Worm (Caenorhabditis elegans) whole organism, L3 larva: ENCODE results near the gene F32D8.4.
A peak's percentile ranks its signal among the peaks of the same experiment; 100 is the strongest.

Experiments used
- R02D3.7 ChIP-seq: fragments of 150-350 bp; optimal IDR thresholded peaks from 2 replicates; lab custom pipeline; 2014; ENCODE audit warnings: missing biosample characterization, missing genetic modification characterization
- ZK546.5 ChIP-seq: sonication (generic microtip); optimal IDR thresholded peaks from 2 replicates; lab custom pipeline; 2017; ENCODE audit warnings: missing biosample characterization, missing genetic modification characterization
- aly-2 ChIP-seq: fragments of 150-350 bp; optimal IDR thresholded peaks from 2 replicates; lab custom pipeline; 2014; ENCODE audit warnings: missing biosample characterization, missing genetic modification characterization
- ama-1 ChIP-seq: fragments of 150-350 bp; optimal IDR thresholded peaks from 2 replicates; lab custom pipeline; 2018
- ceh-16 ChIP-seq: sonication (generic microtip); optimal IDR thresholded peaks from 2 replicates; lab custom pipeline; 2017; ENCODE audit warnings: missing biosample characterization, missing genetic modification characterization
- ceh-82 ChIP-seq: fragments of 150-350 bp; optimal IDR thresholded peaks from 2 replicates; lab custom pipeline; 2014; ENCODE audit warnings: missing biosample characterization, missing genetic modification characterization
- ceh-9 ChIP-seq: sonication (generic microtip); optimal IDR thresholded peaks from 2 replicates; lab custom pipeline; 2018; ENCODE audit warnings: missing biosample characterization, missing genetic modification characterization
- daf-12 ChIP-seq: fragments of 150-350 bp; optimal IDR thresholded peaks from 2 replicates; lab custom pipeline; 2014; ENCODE audit warnings: missing biosample characterization, missing genetic modification reagents, missing genetic modification characterization
- egl-27 ChIP-seq: sonication (generic microtip); optimal IDR thresholded peaks from 4 replicates; lab custom pipeline; 2017; ENCODE audit warnings: missing biosample characterization, missing genetic modification reagents, missing genetic modification characterization
- egl-5 ChIP-seq: fragments of 150-350 bp; optimal IDR thresholded peaks from 2 replicates; lab custom pipeline; 2017; ENCODE audit warnings: missing biosample characterization, missing genetic modification reagents, missing genetic modification characterization, inconsistent platforms
- elt-1 ChIP-seq: fragments of 150-350 bp; optimal IDR thresholded peaks from 2 replicates; lab custom pipeline; 2014; ENCODE audit warnings: missing biosample characterization, missing genetic modification characterization
- elt-2 ChIP-seq: sonication (generic microtip); optimal IDR thresholded peaks from 2 replicates; lab custom pipeline; 2016; ENCODE audit warnings: missing genetic modification reagents, mild to moderate bottlenecking, missing genetic modification characterization, missing compliant biosample characterization
- elt-3 ChIP-seq, 3 experiments: fragments of 150-350 bp in 1 of 3; sonication (generic microtip) in 2 of 3; optimal IDR thresholded peaks; 2 replicates in 2 of 3; 4 replicates in 1 of 3; lab custom pipeline; 2014 to 2017; ENCODE audit warnings: missing biosample characterization in 3 of 3, missing genetic modification characterization in 3 of 3
- eor-1 ChIP-seq, 2 experiments: fragments of 150-350 bp; optimal IDR thresholded peaks; 2 replicates each; lab custom pipeline; 2014 to 2018; ENCODE audit warnings: missing biosample characterization in 2 of 2, missing genetic modification characterization in 2 of 2
- fkh-10 ChIP-seq: sonication (generic microtip); optimal IDR thresholded peaks from 2 replicates; lab custom pipeline; 2017; ENCODE audit warnings: missing biosample characterization, missing genetic modification reagents, missing genetic modification characterization
- fkh-2 ChIP-seq: fragments of 150-350 bp; optimal IDR thresholded peaks from 2 replicates; lab custom pipeline; 2014; ENCODE audit warnings: missing biosample characterization, missing genetic modification reagents, missing genetic modification characterization
- fos-1 ChIP-seq: fragments of 150-350 bp; optimal IDR thresholded peaks from 2 replicates; lab custom pipeline; 2014; ENCODE audit warnings: missing biosample characterization, missing genetic modification characterization
- hmg-11 ChIP-seq: sonication (generic microtip); optimal IDR thresholded peaks from 2 replicates; lab custom pipeline; 2016; ENCODE audit warnings: missing genetic modification characterization, missing compliant biosample characterization
- jun-1 ChIP-seq: fragments of 150-350 bp; optimal IDR thresholded peaks from 2 replicates; lab custom pipeline; 2014; ENCODE audit warnings: missing biosample characterization, missing genetic modification reagents, missing genetic modification characterization
- lin-15B ChIP-seq: fragments of 150-350 bp; optimal IDR thresholded peaks from 2 replicates; lab custom pipeline; 2014; ENCODE audit warnings: missing biosample characterization, missing genetic modification characterization
- lin-39 ChIP-seq: fragments of 150-350 bp; optimal IDR thresholded peaks from 2 replicates; lab custom pipeline; 2018; ENCODE audit warnings: missing biosample characterization, missing genetic modification reagents, missing genetic modification characterization
- lsy-12 ChIP-seq: sonication (generic microtip); optimal IDR thresholded peaks from 2 replicates; lab custom pipeline; 2016; ENCODE audit warnings: mild to moderate bottlenecking, missing genetic modification characterization, missing compliant biosample characterization
- mdl-1 ChIP-seq: fragments of 150-350 bp; optimal IDR thresholded peaks from 2 replicates; lab custom pipeline; 2014; ENCODE audit warnings: missing biosample characterization, missing genetic modification characterization
- mml-1 ChIP-seq: fragments of 150-350 bp; sonication (generic microtip); optimal IDR thresholded peaks from 3 replicates; lab custom pipeline; 2014; ENCODE audit warnings: missing biosample characterization, missing genetic modification characterization
- nfya-1 ChIP-seq: sonication (generic microtip); optimal IDR thresholded peaks from 2 replicates; lab custom pipeline; 2017; ENCODE audit warnings: missing genetic modification characterization, mild to moderate bottlenecking, missing compliant biosample characterization, antibody characterized with exemption, moderate library complexity; ENCODE audit not compliant: insufficient read depth
- nhr-11 ChIP-seq: fragments of 150-350 bp; optimal IDR thresholded peaks from 2 replicates; lab custom pipeline; 2014; ENCODE audit warnings: missing biosample characterization, missing genetic modification characterization
- nhr-12 ChIP-seq: fragments of 150-350 bp; optimal IDR thresholded peaks from 2 replicates; lab custom pipeline; 2014; ENCODE audit warnings: missing biosample characterization, missing genetic modification characterization
- nhr-23 ChIP-seq: fragments of 150-350 bp; optimal IDR thresholded peaks from 2 replicates; lab custom pipeline; 2014; ENCODE audit warnings: missing biosample characterization, missing genetic modification reagents, missing genetic modification characterization
- nhr-237 ChIP-seq: fragments of 150-350 bp; optimal IDR thresholded peaks from 2 replicates; lab custom pipeline; 2014; ENCODE audit warnings: missing biosample characterization, missing genetic modification characterization
- nhr-25 ChIP-seq: sonication (generic microtip); optimal IDR thresholded peaks from 2 replicates; lab custom pipeline; 2017; ENCODE audit warnings: missing biosample characterization, missing genetic modification characterization
- nhr-43 ChIP-seq: sonication (generic microtip); optimal IDR thresholded peaks from 2 replicates; lab custom pipeline; 2016; ENCODE audit warnings: mild to moderate bottlenecking, missing genetic modification characterization, missing compliant biosample characterization; ENCODE audit not compliant: poor library complexity, severe bottlenecking
- nhr-67 ChIP-seq: fragments of 150-350 bp; optimal IDR thresholded peaks from 2 replicates; lab custom pipeline; 2014; ENCODE audit warnings: missing biosample characterization, missing genetic modification characterization
- nhr-76 ChIP-seq: fragments of 150-350 bp; sonication (generic microtip); optimal IDR thresholded peaks from 5 replicates; lab custom pipeline; 2014; ENCODE audit warnings: missing biosample characterization, missing genetic modification characterization
- pha-4 ChIP-seq: fragments of 150-350 bp; optimal IDR thresholded peaks from 2 replicates; lab custom pipeline; 2014; ENCODE audit warnings: missing biosample characterization, missing genetic modification reagents, missing genetic modification characterization
- pqm-1 ChIP-seq: fragments of 150-350 bp; optimal IDR thresholded peaks from 2 replicates; lab custom pipeline; 2017; ENCODE audit warnings: missing biosample characterization, missing genetic modification characterization, inconsistent platforms
- sea-2 ChIP-seq: fragments of 150-350 bp; sonication (generic microtip); optimal IDR thresholded peaks from 4 replicates; lab custom pipeline; 2014; ENCODE audit warnings: missing biosample characterization, missing genetic modification reagents, missing genetic modification characterization
- skn-1 ChIP-seq: fragments of 150-350 bp; optimal IDR thresholded peaks from 2 replicates; lab custom pipeline; 2014; ENCODE audit warnings: missing biosample characterization, missing genetic modification characterization
- snpc-4 ChIP-seq: fragments of 150-350 bp; optimal IDR thresholded peaks from 2 replicates; lab custom pipeline; 2014; ENCODE audit warnings: missing biosample characterization, missing genetic modification characterization
- tbx-2 ChIP-seq: sonication (generic microtip); optimal IDR thresholded peaks from 2 replicates; lab custom pipeline; 2016; ENCODE audit warnings: mild to moderate bottlenecking, missing genetic modification characterization, missing compliant biosample characterization
- unc-39 ChIP-seq: sonication (generic microtip); optimal IDR thresholded peaks from 4 replicates; lab custom pipeline; 2017; ENCODE audit warnings: missing biosample characterization, missing genetic modification characterization
- unc-62 ChIP-seq: fragments of 150-350 bp; sonication (generic microtip); optimal IDR thresholded peaks from 4 replicates; lab custom pipeline; 2014; ENCODE audit warnings: missing biosample characterization, missing genetic modification reagents, missing genetic modification characterization
- zag-1 ChIP-seq: fragments of 150-350 bp; optimal IDR thresholded peaks from 2 replicates; lab custom pipeline; 2014; ENCODE audit warnings: missing biosample characterization, missing genetic modification characterization
- ztf-11 ChIP-seq: fragments of 150-350 bp; optimal IDR thresholded peaks from 2 replicates; lab custom pipeline; 2014; ENCODE audit warnings: missing biosample characterization, missing genetic modification characterization

F32D8.4 gene

ce11 chrV:10858340-10858739, 35.0 kb downstream of the F32D8.4 start (continued):
- TF ChIP-seq aly-2 (tag; lab: Kevin White, UChicago) (no peak), snpc-4 (tag; lab: Kevin White, UChicago) (peak; percentile 2), zag-1 (tag; lab: Kevin White, UChicago) (peak; percentile 66), R02D3.7 (tag; lab: Kevin White, UChicago) (no peak)

- no peak for TF ChIP-seq ceh-82 (tag; lab: Kevin White, UChicago)
- TF ChIP-seq nhr-76 (tag; lab: Kevin White, UChicago): no peak
- TF ChIP-seq lin-39: peak; percentile 49
- no peak for TF ChIP-seq eor-1 (tag; optimal IDR thresholded peaks at IDR 0.05; lab: Kevin White, UChicago)
- TF ChIP-seq nhr-12 (tag; lab: Kevin White, UChicago): no peak
- no peak for TF ChIP-seq tbx-2 (tag; lab: Kevin White, UChicago)
- TF ChIP-seq nhr-23 (tag; lab: Kevin White, UChicago): no peak
- no peak for TF ChIP-seq lin-15B
- no peak for TF ChIP-seq R02D3.7 (tag; lab: Kevin White, UChicago)
- peak; percentile 58 for TF ChIP-seq pqm-1 (tag; lab: Kevin White, UChicago)
- TF ChIP-seq ztf-11 (tag; lab: Kevin White, UChicago): no peak
- peak; percentile 10 for TF ChIP-seq nhr-25
- TF ChIP-seq sea-2 (GFP tag; lab: Kevin White, UChicago): no peak
- TF ChIP-seq aly-2 (tag; lab: Kevin White, UChicago): no peak
- TF ChIP-seq snpc-4 (tag; lab: Kevin White, UChicago): no peak
- no peak for TF ChIP-seq mdl-1 (tag; lab: Kevin White, UChicago)
- TF ChIP-seq elt-1 (tag; lab: Kevin White, UChicago): no peak
- TF ChIP-seq lsy-12 (tag; lab: Kevin White, UChicago): no peak
- TF ChIP-seq fkh-2 (tag; lab: Kevin White, UChicago): no peak
- TF ChIP-seq unc-62 (GFP tag; lab: Kevin White, UChicago): no peak
- no peak for TF ChIP-seq skn-1
- no peak for TF ChIP-seq egl-27 (tag; lab: Kevin White, UChicago)
- TF ChIP-seq elt-3 (tag; optimal IDR thresholded peaks at IDR 0.05; lab: Kevin White, UChicago): no peak
- TF ChIP-seq nhr-67 (tag; lab: Kevin White, UChicago): no peak
- TF ChIP-seq nfya-1 (tag; lab: Kevin White, UChicago): peak; percentile 15
- peak; percentile 23 for TF ChIP-seq fkh-10
- no peak for TF ChIP-seq fos-1 (tag; lab: Kevin White, UChicago)
- TF ChIP-seq daf-12: no peak
- no peak for TF ChIP-seq nhr-43 (tag; lab: Kevin White, UChicago)
- no peak for TF ChIP-seq hmg-11
- no peak for TF ChIP-seq mml-1 (tag; lab: Kevin White, UChicago)
- no peak for TF ChIP-seq ceh-16 (tag; lab: Kevin White, UChicago)
- no peak for TF ChIP-seq nhr-237 (tag; lab: Kevin White, UChicago)
- TF ChIP-seq egl-5 (tag; lab: Kevin White, UChicago): no peak
- no peak for TF ChIP-seq unc-39 (tag; lab: Kevin White, UChicago)
- TF ChIP-seq elt-2 (tag; lab: Kevin White, UChicago): peak; percentile 42
- no peak for TF ChIP-seq ceh-9 (tag; lab: Kevin White, UChicago)
- peak; percentile 47 for TF ChIP-seq ama-1 (lab: Kevin White, UChicago)
- no peak for TF ChIP-seq zag-1 (tag; lab: Kevin White, UChicago)
- TF ChIP-seq ZK546.5: no peak
- peak; percentile 10 for TF ChIP-seq jun-1 (tag; lab: Kevin White, UChicago)
- peak; percentile 64 for TF ChIP-seq nhr-11
- peak; percentile 78 for TF ChIP-seq pha-4 (tag; lab: Kevin White, UChicago)
- TF ChIP-seq, all 47 proteins: peak for 10
Measured at ce11 chrV:10856901-10857637, 36.3 kb downstream of the F32D8.4 start.
